Worm (Caenorhabditis elegans) whole organism, midembryonic: ENCODE data around the gene W03G1.2.
A peak's percentile ranks its signal among the peaks of the same experiment; 100 is the strongest.

Experiments
- T22C8.4 ChIP-seq: fragments of 200-800 bp; sonication (Bioruptor generic); IDR thresholded peaks from 2 replicates; pipeline ENCODE4 v1.3.6; 2022; ENCODE audit warnings: missing genetic modification characterization, missing compliant biosample characterization
- cog-1 ChIP-seq: sonication (generic microtip); optimal IDR thresholded peaks from 2 replicates; lab custom pipeline; 2016; ENCODE audit warnings: missing genetic modification characterization, missing compliant biosample characterization
- flt-1 ChIP-seq: fragments of 200-800 bp; sonication (Bioruptor generic); IDR thresholded peaks from 2 replicates; pipeline ENCODE4 v1.3.6; 2022; ENCODE audit warnings: missing genetic modification characterization, missing compliant biosample characterization
- klf-2 ChIP-seq: fragments of 200-800 bp; sonication (Bioruptor generic); conservative IDR thresholded peaks from 2 replicates; pipeline ENCODE4 v1.3.6; 2022; ENCODE audit warnings: missing genetic modification reagents, missing genetic modification characterization, missing compliant biosample characterization
- med-1 ChIP-seq: sonication (generic microtip); optimal IDR thresholded peaks from 2 replicates; lab custom pipeline; 2017; ENCODE audit warnings: missing genetic modification characterization, mild to moderate bottlenecking, missing compliant biosample characterization, antibody characterized with exemption, missing genetic modification reagents; ENCODE audit not compliant: insufficient read depth
- ref-1 ChIP-seq: fragments of 200-800 bp; sonication (Bioruptor generic); conservative IDR thresholded peaks from 2 replicates; pipeline ENCODE4 v1.3.6; 2022; ENCODE audit warnings: missing genetic modification reagents, missing genetic modification characterization, missing compliant biosample characterization
- tab-1 ChIP-seq: fragments of 200-800 bp; sonication (Bioruptor generic); IDR thresholded peaks from 2 replicates; pipeline ENCODE4 v1.3.6; 2022; ENCODE audit warnings: missing genetic modification characterization, missing compliant biosample characterization
- ztf-23 ChIP-seq: fragments of 200-800 bp; sonication (Bioruptor generic); IDR thresholded peaks from 2 replicates; pipeline ENCODE4 v1.3.6; 2022; ENCODE audit warnings: missing genetic modification reagents, missing genetic modification characterization, missing compliant biosample characterization
- ztf-29 ChIP-seq: fragments of 200-800 bp; sonication (Bioruptor generic); IDR thresholded peaks from 2 replicates; pipeline ENCODE4 v1.3.6; 2022; ENCODE audit warnings: missing genetic modification reagents, missing genetic modification characterization, missing compliant biosample characterization

Gene W03G1.2

DNA sequence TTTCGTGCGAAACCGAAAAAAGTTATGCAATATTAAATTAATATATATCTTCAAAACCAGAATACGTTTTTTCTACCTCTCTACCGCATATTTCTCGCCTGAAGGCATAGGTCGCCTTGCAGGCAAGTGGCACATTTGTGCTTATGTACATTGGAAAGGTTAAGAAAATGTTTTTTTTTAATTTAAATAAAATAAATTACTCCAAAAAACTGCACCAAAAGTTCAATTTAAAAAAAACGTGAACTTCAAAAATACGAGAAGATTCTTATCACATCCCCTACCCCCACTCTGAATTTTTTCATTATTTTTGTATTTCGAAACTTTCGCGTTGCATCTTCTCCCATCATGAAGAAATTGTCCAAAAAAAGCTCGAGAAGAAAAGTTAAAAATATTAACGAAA, at the start of gene W03G1.2:
Gene W03G1.2 (plus strand): TSS at position 301 of the 400 bp plus-strand sequence.
- TF ChIP-seq ref-1 (no peak), T22C8.4 (GFP tag; lab: Robert Waterston, UW) (no peak), cog-1 (no peak), tab-1 (GFP tag; lab: Robert Waterston, UW) (no peak), ztf-29 (GFP tag; lab: Robert Waterston, UW) (no peak), klf-2 (GFP tag; lab: Robert Waterston, UW) (no peak), med-1 (GFP tag; lab: Kevin White, UChicago) (no peak), ztf-23 (GFP tag; lab: Robert Waterston, UW) (no peak), flt-1 (GFP tag; lab: Robert Waterston, UW) (no peak)

DNA sequence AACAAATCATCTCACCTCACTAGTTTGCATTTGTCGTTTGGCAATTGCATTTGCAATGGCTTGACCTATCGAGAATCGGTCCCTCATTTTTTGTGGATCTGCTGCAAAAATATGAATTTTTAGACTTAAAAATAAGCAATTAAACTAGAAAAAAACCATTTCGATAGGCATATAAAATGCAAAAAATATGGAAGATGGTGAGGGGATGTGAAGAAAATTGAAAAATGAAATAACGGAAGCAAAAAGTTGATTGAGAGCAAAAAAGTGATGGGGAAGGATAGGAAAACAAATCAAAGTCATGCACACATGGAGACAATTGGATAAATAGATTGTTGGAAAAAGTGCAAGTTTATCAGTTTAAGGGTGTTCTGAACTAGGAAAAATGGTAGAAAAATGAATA, 43.4 kb upstream of the W03G1.2 start, which contains the start of gene npr-37:
Gene npr-37 (minus strand): TSS at position 101 of the 400 bp plus-strand sequence.
- TF ChIP-seq tab-1 (GFP tag; lab: Robert Waterston, UW) (no peak), ztf-23 (GFP tag; lab: Robert Waterston, UW) (no peak), cog-1 (no peak), med-1 (GFP tag; lab: Kevin White, UChicago) (no peak), flt-1 (GFP tag; lab: Robert Waterston, UW) (no peak), ref-1 (no peak), ztf-29 (GFP tag; lab: Robert Waterston, UW) (no peak), T22C8.4 (GFP tag; lab: Robert Waterston, UW) (no peak), klf-2 (GFP tag; lab: Robert Waterston, UW) (no peak)

DNA sequence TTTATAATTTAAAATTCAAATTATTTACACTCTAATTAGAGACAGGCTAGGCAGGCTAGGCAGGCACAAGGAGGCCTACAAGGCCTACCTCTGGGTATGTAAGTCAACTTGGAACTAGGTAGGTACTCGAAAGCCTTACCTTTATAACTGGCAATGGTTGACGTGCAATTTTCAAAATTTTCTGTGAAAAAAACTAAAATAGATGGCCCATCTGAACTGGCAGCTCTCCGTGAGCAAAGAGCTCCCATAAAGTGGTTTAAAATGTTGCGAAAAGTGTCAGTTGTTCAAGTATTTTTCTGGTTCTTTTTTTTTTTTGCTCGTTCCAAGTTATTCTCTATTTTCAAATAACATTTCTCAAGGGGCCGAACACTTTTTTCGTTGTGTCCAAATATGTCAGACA, 40.4 kb upstream of the W03G1.2 start:
- TF ChIP-seq ztf-29 (GFP tag; lab: Robert Waterston, UW) (no peak), ref-1 (no peak), T22C8.4 (GFP tag; lab: Robert Waterston, UW) (no peak), cog-1 (no peak), klf-2 (GFP tag; lab: Robert Waterston, UW) (no peak), ztf-23 (GFP tag; lab: Robert Waterston, UW) (no peak), tab-1 (GFP tag; lab: Robert Waterston, UW) (no peak), med-1 (GFP tag; lab: Kevin White, UChicago) (no peak), flt-1 (GFP tag; lab: Robert Waterston, UW) (no peak)

DNA sequence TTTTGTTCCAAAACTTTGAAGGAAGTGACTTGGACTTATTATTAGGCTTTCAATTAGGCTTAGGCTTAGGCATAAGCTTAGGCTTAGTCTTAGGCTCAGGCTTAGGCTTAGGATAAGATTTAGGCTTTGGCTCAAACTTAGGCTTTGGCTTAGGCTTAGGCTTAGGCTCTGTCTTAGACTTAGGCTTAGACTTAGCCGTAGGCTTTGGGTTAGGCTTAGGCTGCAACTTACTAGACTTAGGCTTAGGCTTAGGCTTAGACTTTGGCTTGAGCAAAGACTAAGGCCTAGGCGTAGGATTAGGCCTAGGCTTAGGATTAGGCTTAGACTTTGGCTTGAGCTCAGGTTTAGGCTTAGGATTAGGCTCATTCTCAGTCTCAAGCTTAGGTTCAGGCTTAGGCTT, 39.7 kb upstream of the W03G1.2 start:
- TF ChIP-seq ztf-23 (GFP tag; lab: Robert Waterston, UW) (no peak), flt-1 (GFP tag; lab: Robert Waterston, UW) (0 out of 2 replicates have a peak, but pooled peaks have one; percentile 16), cog-1 (no peak)

DNA sequence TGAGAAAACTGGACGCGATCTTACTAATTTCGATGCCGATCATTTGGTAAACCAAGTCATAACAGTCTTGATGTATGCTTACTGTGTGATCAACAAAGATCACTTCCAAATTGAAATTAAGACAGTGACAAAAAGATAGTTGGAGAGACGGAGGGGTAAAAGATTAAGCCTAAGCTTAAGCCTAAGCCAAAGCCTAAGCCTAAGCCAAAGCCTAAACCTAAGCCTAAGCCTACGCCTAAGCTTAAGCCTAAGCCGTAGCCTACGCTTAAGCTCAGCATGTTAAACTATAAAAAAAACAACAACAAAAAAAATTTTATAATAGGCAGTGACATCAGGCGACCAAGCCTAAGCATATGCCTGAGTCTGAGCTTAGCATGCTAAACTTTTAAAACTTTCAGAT, 27.3 kb upstream of the W03G1.2 start:
- no peak for TF ChIP-seq ztf-23 (GFP tag; lab: Robert Waterston, UW)
- peak; percentile 59; the same call in 1 of the 2 replicates for TF ChIP-seq ztf-29 (GFP tag; lab: Robert Waterston, UW)

DNA sequence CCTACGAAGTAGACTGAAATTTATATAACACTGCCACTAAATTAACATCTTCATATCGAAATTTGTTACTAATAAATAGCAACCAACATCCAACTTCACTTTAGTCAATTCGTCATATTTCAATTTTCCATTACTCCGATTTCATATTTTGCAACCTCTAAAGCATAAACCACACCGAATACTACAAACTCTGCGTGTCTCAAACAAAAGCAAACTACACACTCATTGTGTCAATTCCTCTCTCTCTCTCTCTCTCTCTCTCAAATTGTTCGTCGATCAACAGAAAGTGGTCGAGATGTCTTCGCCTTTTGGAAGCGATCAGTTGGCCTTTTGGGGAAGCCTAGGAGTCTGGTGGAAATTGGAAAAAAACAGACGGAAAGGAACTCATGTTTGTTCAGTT, 20.0 kb upstream of the W03G1.2 start:
- TF ChIP-seq klf-2 (GFP tag; lab: Robert Waterston, UW) (no peak), med-1 (GFP tag; lab: Kevin White, UChicago) (no peak), ref-1 (no peak), flt-1 (GFP tag; lab: Robert Waterston, UW) (no peak), cog-1 (no peak), T22C8.4 (GFP tag; lab: Robert Waterston, UW) (no peak), tab-1 (GFP tag; lab: Robert Waterston, UW) (no peak), ztf-23 (GFP tag; lab: Robert Waterston, UW) (no peak), ztf-29 (GFP tag; lab: Robert Waterston, UW) (no peak)

DNA sequence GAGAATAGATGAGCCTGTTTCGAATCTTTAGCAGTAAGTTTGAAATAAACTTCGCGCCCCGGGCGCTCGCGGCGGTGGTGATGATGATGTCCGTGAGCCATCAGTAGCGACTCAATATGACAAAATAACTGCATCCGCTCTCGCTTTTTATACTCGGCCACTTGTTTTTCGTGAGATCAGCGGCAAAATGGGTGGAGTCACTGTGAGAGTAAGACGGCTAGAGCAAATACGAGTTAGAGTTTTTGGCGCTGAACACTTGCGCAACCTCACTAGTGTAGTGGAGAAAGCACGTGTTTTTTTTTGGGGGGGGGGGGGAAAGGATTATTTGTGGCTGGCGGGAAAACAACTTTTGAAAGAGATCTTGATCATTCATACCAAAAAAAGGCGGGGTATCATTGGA, 18.1 kb upstream of the W03G1.2 start, which contains the start of gene W03G1.5:
Gene W03G1.5 (minus strand): TSS at position 101 of the 400 bp plus-strand sequence.
- TF ChIP-seq T22C8.4 (GFP tag; lab: Robert Waterston, UW) (no peak), ztf-23 (GFP tag; lab: Robert Waterston, UW) (no peak), flt-1 (GFP tag; lab: Robert Waterston, UW) (no peak), klf-2 (GFP tag; lab: Robert Waterston, UW) (no peak), ref-1 (no peak), tab-1 (GFP tag; lab: Robert Waterston, UW) (no peak), ztf-29 (GFP tag; lab: Robert Waterston, UW) (no peak), cog-1 (no peak), med-1 (GFP tag; lab: Kevin White, UChicago) (no peak)

DNA sequence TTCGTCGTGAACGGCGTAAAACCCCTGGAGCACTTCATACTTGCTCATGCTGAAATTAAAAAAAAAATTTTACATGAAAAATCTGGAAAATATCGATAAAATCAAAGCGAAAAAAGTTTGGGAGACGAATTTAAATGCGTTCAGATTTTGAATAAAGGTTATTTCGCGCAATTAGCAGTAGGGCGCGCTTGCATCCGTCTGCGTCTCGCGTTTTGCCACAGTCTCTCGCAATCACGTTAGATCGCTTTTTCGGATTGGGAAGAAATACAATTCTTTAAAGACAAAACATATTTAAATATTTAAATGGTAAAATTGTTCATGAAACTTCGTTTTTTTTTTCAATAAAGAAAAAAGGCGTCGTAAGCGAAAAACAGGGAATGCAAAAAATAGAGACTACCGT, 5.0 kb upstream of the W03G1.2 start, which contains the start of gene pig-1:
Gene pig-1 (minus strand): TSS at position 49 of the 400 bp plus-strand sequence.
- TF ChIP-seq T22C8.4 (GFP tag; lab: Robert Waterston, UW) (no peak), flt-1 (GFP tag; lab: Robert Waterston, UW) (peak; percentile 59), ztf-23 (GFP tag; lab: Robert Waterston, UW) (0 out of 2 replicates have a peak, but pooled peaks have one; percentile 42)

DNA sequence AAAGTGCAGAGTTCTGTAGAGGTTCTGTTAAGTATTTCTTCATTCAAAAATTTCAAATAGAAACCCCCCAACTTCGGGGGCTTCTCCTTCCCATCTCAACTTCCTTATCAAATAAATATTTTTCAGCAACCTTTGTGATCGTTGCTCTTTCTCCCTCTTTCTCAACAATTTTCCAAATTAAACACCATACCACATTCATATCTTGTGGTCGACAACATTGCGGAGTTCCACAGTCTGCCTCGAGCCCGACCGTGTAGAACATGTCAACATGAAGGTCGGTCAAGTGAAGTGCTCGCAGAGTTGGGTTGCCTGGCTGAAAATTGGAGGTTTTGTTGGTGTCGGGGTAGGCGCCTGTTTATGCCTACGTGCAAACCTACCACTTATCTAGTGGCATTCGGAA, 1.9 kb upstream of the W03G1.2 start:
- no peak for TF ChIP-seq ref-1
- TF ChIP-seq T22C8.4 (GFP tag; lab: Robert Waterston, UW), result no peak
- TF ChIP-seq ztf-29 (GFP tag; lab: Robert Waterston, UW), result no peak
- no peak for TF ChIP-seq klf-2 (GFP tag; lab: Robert Waterston, UW)
- no peak for TF ChIP-seq cog-1
- no peak for TF ChIP-seq med-1 (GFP tag; lab: Kevin White, UChicago)
- no peak for TF ChIP-seq tab-1 (GFP tag; lab: Robert Waterston, UW)
- no peak for TF ChIP-seq flt-1 (GFP tag; lab: Robert Waterston, UW)
- no peak for TF ChIP-seq ztf-23 (GFP tag; lab: Robert Waterston, UW)

DNA sequence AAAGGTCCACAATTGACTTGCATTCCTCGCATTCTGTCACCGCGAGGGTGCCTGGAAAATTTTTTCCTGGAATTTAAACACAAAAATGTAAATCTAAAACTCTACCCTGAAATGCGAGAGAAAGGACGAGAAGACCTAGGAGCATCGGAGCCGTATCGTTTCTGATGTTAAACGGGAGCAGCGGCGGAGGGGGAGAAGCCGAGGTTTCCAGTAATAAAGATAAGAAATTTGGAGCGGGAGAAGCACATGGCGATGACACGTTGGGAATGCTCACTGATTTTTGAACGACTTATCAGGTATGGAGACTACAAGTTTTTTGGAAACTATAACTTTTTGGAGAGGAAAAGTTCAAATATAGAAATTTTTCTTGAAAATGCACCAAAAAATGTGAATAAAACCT, 857 bp upstream of the W03G1.2 start, which contains the start of gene asm-3:
Gene asm-3 (minus strand): TSS at position 215 of the 400 bp plus-strand sequence.
- TF ChIP-seq flt-1 (GFP tag; lab: Robert Waterston, UW), result no peak
- TF ChIP-seq T22C8.4 (GFP tag; lab: Robert Waterston, UW), result no peak
- no peak for TF ChIP-seq ztf-29 (GFP tag; lab: Robert Waterston, UW)
- TF ChIP-seq med-1 (GFP tag; lab: Kevin White, UChicago), result no peak
- TF ChIP-seq ref-1, result no peak
- TF ChIP-seq ztf-23 (GFP tag; lab: Robert Waterston, UW), result no peak
- no peak for TF ChIP-seq cog-1
- no peak for TF ChIP-seq tab-1 (GFP tag; lab: Robert Waterston, UW)
- no peak for TF ChIP-seq klf-2 (GFP tag; lab: Robert Waterston, UW)
